Worm (Caenorhabditis elegans): Measurements from ENCODE around the gene T05H10.1.
A peak's percentile ranks its signal among the peaks of the same experiment; 100 is the strongest.

The T05H10.1 gene

ce11 chrII:8016167-8016566, 26.2 kb upstream of the T05H10.1 start (continued):
- 0 out of 2 replicates have a peak, but pooled peaks have one; percentile 27 for TF ChIP-seq mdt-29 (GFP tag; IDR thresholded peaks at IDR 0.05)
- peak; percentile 15; the same call in 1 of the 2 replicates for TF ChIP-seq T26A8.4 (GFP tag; IDR thresholded peaks at IDR 0.05)
- peak; percentile 70 for TF ChIP-seq nhr-48 (tag; optimal IDR thresholded peaks at IDR 0.05)
- TF ChIP-seq arid-1 (GFP tag; conservative IDR thresholded peaks at IDR 0.05): 0 out of 2 replicates have a peak, but pooled peaks have one; percentile 15
- TF ChIP-seq D1046.2 (GFP tag; IDR thresholded peaks at IDR 0.05): 0 out of 2 replicates have a peak, but pooled peaks have one; percentile 7
- TF ChIP-seq nhr-11 (tag; optimal IDR thresholded peaks at IDR 0.05): peak; percentile 35
- TF ChIP-seq ZK546.5 (tag; optimal IDR thresholded peaks at IDR 0.05): no peak
- TF ChIP-seq ama-1 (optimal IDR thresholded peaks at IDR 0.05): peak; percentile 57
- peak; percentile 61 for TF ChIP-seq mes-2 (tag; optimal IDR thresholded peaks at IDR 0.05; ENCODE audit: poor library complexity, severe bottlenecking)
- no peak for TF ChIP-seq daf-12 (tag; optimal IDR thresholded peaks at IDR 0.05)
- peak; percentile 22 to 41 for TF ChIP-seq lsy-2 (tag; optimal IDR thresholded peaks at IDR 0.05)
- TF ChIP-seq hlh-30 (tag; optimal IDR thresholded peaks at IDR 0.05; ENCODE audit: insufficient read depth): peak; percentile 79
- peak; percentile 80 for TF ChIP-seq hlh-11 (tag; optimal IDR thresholded peaks at IDR 0.05)
- peak; percentile 98 for TF ChIP-seq aha-1 (tag)
- peak; percentile 58; the same call in 1 of the 2 replicates for TF ChIP-seq mxl-2 (GFP tag; conservative IDR thresholded peaks at IDR 0.05)
- TF ChIP-seq mxl-3 (GFP tag; optimal IDR thresholded peaks at IDR 0.05): no peak
- TF ChIP-seq nhr-28 (tag; optimal IDR thresholded peaks at IDR 0.05): peak; percentile 70
- no peak for TF ChIP-seq unc-62 (GFP tag; optimal IDR thresholded peaks at IDR 0.05 in 1 of 2)
- no peak for TF ChIP-seq unc-62 (tag; optimal IDR thresholded peaks at IDR 0.05)
- peak; percentile 11 for TF ChIP-seq pqm-1 (tag; optimal IDR thresholded peaks at IDR 0.05)

- TF ChIP-seq mdt-29 (GFP tag; IDR thresholded peaks at IDR 0.05): peak; percentile 73; the same call in 1 of the 2 replicates
- TF ChIP-seq skn-1 (tag; optimal IDR thresholded peaks at IDR 0.05): no peak
- TF ChIP-seq vab-7 (GFP tag; IDR thresholded peaks at IDR 0.05): no peak
- no peak for TF ChIP-seq unc-39 (tag; optimal IDR thresholded peaks at IDR 0.05)
- peak; percentile 59 to 82 for TF ChIP-seq lsy-2 (tag; optimal IDR thresholded peaks at IDR 0.05)
- TF ChIP-seq unc-62 (GFP tag; optimal IDR thresholded peaks at IDR 0.05 in 1 of 2): peak in 1 of 2 experiments; percentile 99
- no peak for TF ChIP-seq unc-62 (tag; optimal IDR thresholded peaks at IDR 0.05)
- TF ChIP-seq Y5F2A.4 (GFP tag; optimal IDR thresholded peaks at IDR 0.05): no peak
- no peak for TF ChIP-seq lim-7 (GFP tag; IDR thresholded peaks at IDR 0.05)
- TF ChIP-seq zip-11 (GFP tag; IDR thresholded peaks at IDR 0.05): no peak
- peak; percentile 31 for TF ChIP-seq hmg-1.1 (GFP tag; IDR thresholded peaks at IDR 0.05)
- no peak for TF ChIP-seq Y105C5A.15 (GFP tag; IDR thresholded peaks at IDR 0.05)
- TF ChIP-seq spr-3 (GFP tag; optimal IDR thresholded peaks at IDR 0.05): no peak
- no peak for TF ChIP-seq egl-27 (tag; optimal IDR thresholded peaks at IDR 0.05)
- TF ChIP-seq dmd-6 (GFP tag; IDR thresholded peaks at IDR 0.05): peak; percentile 97
- TF ChIP-seq zip-2 (tag; optimal IDR thresholded peaks at IDR 0.05): no peak
- peak; percentile 61 for TF ChIP-seq ztf-7 (tag; optimal IDR thresholded peaks at IDR 0.05)
- TF ChIP-seq ctbp-1 (GFP tag; IDR thresholded peaks at IDR 0.05): no peak
- TF ChIP-seq madf-9 (GFP tag; conservative IDR thresholded peaks at IDR 0.05): peak; percentile 6; the same call in 1 of the 2 replicates
- TF ChIP-seq egl-43 (GFP tag; IDR thresholded peaks at IDR 0.05): no peak
- no peak for TF ChIP-seq ces-1 (GFP tag; optimal IDR thresholded peaks at IDR 0.05)
- TF ChIP-seq saeg-2 (GFP tag; IDR thresholded peaks at IDR 0.05): peak; percentile 68; the same call in 1 of the 2 replicates
- TF ChIP-seq sdz-12 (GFP tag; optimal IDR thresholded peaks at IDR 0.05): no peak
- TF ChIP-seq ZK546.5 (tag; optimal IDR thresholded peaks at IDR 0.05): no peak
- no peak for TF ChIP-seq lir-3 (tag; optimal IDR thresholded peaks at IDR 0.05)
- peak; percentile 58 for TF ChIP-seq cey-2 (tag; optimal IDR thresholded peaks at IDR 0.05; ENCODE audit: borderline replicate concordance, insufficient read depth)
- peak; percentile 13 for TF ChIP-seq lin-13 (GFP tag; optimal IDR thresholded peaks at IDR 0.05)
- TF ChIP-seq Y48G9A.11 (GFP tag; IDR thresholded peaks at IDR 0.05): no peak
- peak; percentile 95 for TF ChIP-seq hlh-30 (tag; optimal IDR thresholded peaks at IDR 0.05; ENCODE audit: insufficient read depth)
- TF ChIP-seq F49E8.2 (tag; optimal IDR thresholded peaks at IDR 0.05; ENCODE audit: borderline replicate concordance): no peak
- peak; percentile 50 for TF ChIP-seq lin-38 (GFP tag; IDR thresholded peaks at IDR 0.05)
- peak; percentile 25 for TF ChIP-seq dpl-1 (GFP tag; optimal IDR thresholded peaks at IDR 0.05)
- TF ChIP-seq T20F7.1 (GFP tag; optimal IDR thresholded peaks at IDR 0.05): peak; percentile 78
- TF ChIP-seq ceh-20 (GFP tag; IDR thresholded peaks at IDR 0.05): 0 out of 2 replicates have a peak, but pooled peaks have one; percentile 36
- no peak for TF ChIP-seq spr-1 (tag; optimal IDR thresholded peaks at IDR 0.05)
- no peak for TF ChIP-seq nhr-41 (GFP tag; IDR thresholded peaks at IDR 0.05)
Observed at ce11 chrII:8016761-8017160, 25.6 kb upstream of the T05H10.1 start.
